Worm (Caenorhabditis elegans) whole organism, L3 larva: ENCODE measurements around the gene plpp-1.1.

Source experiments
- R02D3.7 ChIP-seq: fragments of 150-350 bp; optimal IDR thresholded peaks from 2 replicates; lab custom pipeline; 2014; ENCODE audit warnings: missing biosample characterization, missing genetic modification characterization
- daf-12 ChIP-seq: fragments of 150-350 bp; optimal IDR thresholded peaks from 2 replicates; lab custom pipeline; 2014; ENCODE audit warnings: missing biosample characterization, missing genetic modification reagents, missing genetic modification characterization
- elt-2 ChIP-seq: sonication (generic microtip); optimal IDR thresholded peaks from 2 replicates; lab custom pipeline; 2016; ENCODE audit warnings: missing genetic modification reagents, mild to moderate bottlenecking, missing genetic modification characterization, missing compliant biosample characterization
- jun-1 ChIP-seq: fragments of 150-350 bp; optimal IDR thresholded peaks from 2 replicates; lab custom pipeline; 2014; ENCODE audit warnings: missing biosample characterization, missing genetic modification reagents, missing genetic modification characterization
- lin-15B ChIP-seq: fragments of 150-350 bp; optimal IDR thresholded peaks from 2 replicates; lab custom pipeline; 2014; ENCODE audit warnings: missing biosample characterization, missing genetic modification characterization
- nfya-1 ChIP-seq: sonication (generic microtip); optimal IDR thresholded peaks from 2 replicates; lab custom pipeline; 2017; ENCODE audit warnings: missing genetic modification characterization, mild to moderate bottlenecking, missing compliant biosample characterization, antibody characterized with exemption, moderate library complexity; ENCODE audit not compliant: insufficient read depth
- nhr-237 ChIP-seq: fragments of 150-350 bp; optimal IDR thresholded peaks from 2 replicates; lab custom pipeline; 2014; ENCODE audit warnings: missing biosample characterization, missing genetic modification characterization
- nhr-77 ChIP-seq: fragments of 150-350 bp; optimal IDR thresholded peaks from 2 replicates; lab custom pipeline; 2014; ENCODE audit warnings: missing biosample characterization, missing genetic modification characterization
- unc-62 ChIP-seq: fragments of 150-350 bp; sonication (generic microtip); optimal IDR thresholded peaks from 4 replicates; lab custom pipeline; 2014; ENCODE audit warnings: missing biosample characterization, missing genetic modification reagents, missing genetic modification characterization
- zag-1 ChIP-seq: fragments of 150-350 bp; optimal IDR thresholded peaks from 2 replicates; lab custom pipeline; 2014; ENCODE audit warnings: missing biosample characterization, missing genetic modification characterization
- ztf-11 ChIP-seq: fragments of 150-350 bp; optimal IDR thresholded peaks from 2 replicates; lab custom pipeline; 2014; ENCODE audit warnings: missing biosample characterization, missing genetic modification characterization

DNA sequence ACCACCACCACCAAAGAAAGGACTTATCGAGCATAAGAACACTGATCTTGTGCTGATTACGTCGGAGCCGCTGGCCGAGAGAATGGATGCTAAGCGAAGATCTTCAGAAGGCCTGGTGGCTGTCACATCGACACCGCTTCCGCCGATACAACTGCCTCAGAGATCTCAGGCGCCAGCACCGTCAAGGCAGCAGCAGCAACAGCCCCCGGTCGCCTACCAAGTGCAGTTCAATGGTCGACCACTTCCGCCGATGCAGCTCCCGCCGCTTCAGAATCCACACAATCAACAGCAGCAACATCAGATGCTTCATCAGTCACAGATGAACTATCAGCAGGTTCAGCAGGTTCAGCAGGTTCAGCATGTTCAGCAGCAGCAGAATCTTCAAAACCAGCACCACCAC, 39.3 kb upstream of the plpp-1.1 start:
- TF ChIP-seq lin-15B (tag; lab: Kevin White, UChicago) (no peak), zag-1 (tag; lab: Kevin White, UChicago) (no peak), R02D3.7 (tag; lab: Kevin White, UChicago) (no peak), nfya-1 (tag; lab: Kevin White, UChicago) (no peak), unc-62 (no peak), nhr-77 (tag; lab: Kevin White, UChicago) (no peak), ztf-11 (no peak), elt-2 (no peak), nhr-237 (tag; lab: Kevin White, UChicago) (no peak), daf-12 (tag; lab: Kevin White, UChicago) (no peak), jun-1 (no peak)
